Worm (Caenorhabditis elegans) whole organism, mixed stage, embryonic: Measurements from ENCODE around the gene T09A12.8.

ENCODE experiments used
- bed-3 ChIP-seq: fragments of 200-800 bp; sonication (Bioruptor generic); optimal IDR thresholded peaks from 3 replicates; lab custom pipeline; 2018; ENCODE audit warnings: mild to moderate bottlenecking, missing genetic modification characterization, moderate library complexity, missing compliant biosample characterization
- blmp-1 ChIP-seq: fragments of 150-350 bp; optimal IDR thresholded peaks from 2 replicates; lab custom pipeline; 2014; ENCODE audit warnings: missing biosample characterization, missing genetic modification characterization
- mab-5 ChIP-seq: fragments of 150-350 bp; optimal IDR thresholded peaks from 2 replicates; lab custom pipeline; 2014; ENCODE audit warnings: missing biosample characterization, missing genetic modification characterization
- nhr-12 ChIP-seq: fragments of 150-350 bp; optimal IDR thresholded peaks from 2 replicates; lab custom pipeline; 2014; ENCODE audit warnings: missing biosample characterization, missing genetic modification characterization
- nhr-237 ChIP-seq: fragments of 150-350 bp; optimal IDR thresholded peaks from 2 replicates; lab custom pipeline; 2014; ENCODE audit warnings: missing biosample characterization, missing genetic modification characterization
- nhr-76 ChIP-seq: sonication (generic microtip); optimal IDR thresholded peaks from 2 replicates; lab custom pipeline; 2017; ENCODE audit warnings: missing biosample characterization, missing genetic modification characterization
- snpc-4 ChIP-seq: fragments of 150-350 bp; optimal IDR thresholded peaks from 2 replicates; lab custom pipeline; 2014; ENCODE audit warnings: missing biosample characterization, missing genetic modification characterization
- unc-120 ChIP-seq: sonication (generic microtip); optimal IDR thresholded peaks from 2 replicates; lab custom pipeline; 2017; ENCODE audit warnings: missing genetic modification characterization, missing compliant biosample characterization; ENCODE audit not compliant: poor library complexity, severe bottlenecking
- unc-39 ChIP-seq: fragments of 150-350 bp; optimal IDR thresholded peaks from 2 replicates; lab custom pipeline; 2014; ENCODE audit warnings: missing biosample characterization, missing genetic modification characterization
- unc-62 ChIP-seq: fragments of 150-350 bp; optimal IDR thresholded peaks from 2 replicates; lab custom pipeline; 2014; ENCODE audit warnings: missing biosample characterization, missing genetic modification reagents, missing genetic modification characterization

ce11 chrIV:8275232-8275631, 31.7 kb upstream of the T09A12.8 start, which contains the start of gene K07H8.11:
- TF ChIP-seq nhr-76 (tag; lab: Kevin White, UChicago) = no peak
- TF ChIP-seq nhr-237 (tag; lab: Kevin White, UChicago) = no peak
- TF ChIP-seq mab-5 (tag; lab: Kevin White, UChicago) = no peak
- TF ChIP-seq nhr-12 = no peak
- TF ChIP-seq bed-3 = no peak
- TF ChIP-seq blmp-1 (tag; lab: Kevin White, UChicago) = no peak
- no peak for TF ChIP-seq snpc-4
- TF ChIP-seq unc-62 (GFP tag; lab: Kevin White, UChicago) = no peak
- TF ChIP-seq unc-120 (tag; lab: Kevin White, UChicago) = no peak
- TF ChIP-seq unc-39 (tag; lab: Kevin White, UChicago) = no peak
